Fruit fly (Drosophila melanogaster) whole organism, pupa: ENCODE measurements around the gene CG16775.

ENCODE experiments used
- CG17806 ChIP-seq: fragments of 200-800 bp; sonication (Bioruptor generic); optimal IDR thresholded peaks from 2 replicates; lab custom pipeline; 2018; ENCODE audit warnings: missing biosample characterization, mild to moderate bottlenecking, missing genetic modification characterization, moderate library complexity
- CG4496 ChIP-seq: fragments of 200-800 bp; sonication (Bioruptor generic); IDR thresholded peaks from 3 replicates; pipeline ENCODE4 v1.3.6; 2022; ENCODE audit warnings: missing biosample characterization, missing genetic modification characterization
- CG9948 ChIP-seq: fragments of 200-800 bp; sonication (Bioruptor generic); optimal IDR thresholded peaks from 2 replicates; lab custom pipeline; 2018; ENCODE audit warnings: missing biosample characterization, mild to moderate bottlenecking, missing genetic modification characterization, moderate library complexity
- EcR ChIP-seq: fragments of 200-800 bp; sonication (Bioruptor generic); optimal IDR thresholded peaks from 3 replicates; lab custom pipeline; 2019; ENCODE audit warnings: missing biosample characterization, missing genetic modification characterization, mild to moderate bottlenecking, moderate library complexity, missing genetic modification reagents
- rn ChIP-seq: fragments of 200-800 bp; sonication (Bioruptor generic); IDR thresholded peaks from 2 replicates; pipeline ENCODE4 v1.3.6; 2022; ENCODE audit warnings: missing biosample characterization, missing genetic modification characterization

- TF ChIP-seq CG17806 (tag; lab: Kevin White, UChicago) = no peak
- TF ChIP-seq CG4496 (GFP tag; lab: Robert Waterston, UW) = no peak
- peak; percentile 31 for TF ChIP-seq EcR (GFP tag; lab: Kevin White, UChicago)
- TF ChIP-seq CG9948 = no peak
- no peak for TF ChIP-seq rn (GFP tag; lab: Robert Waterston, UW)
Observed at dm6 chr3L:17922182-17923102, 36.0 kb upstream of the CG16775 start.
